Fruit fly (Drosophila melanogaster): ENCODE data around the gene CG15695.
A peak's percentile ranks its signal among the peaks of the same experiment; 100 is the strongest.

The CG15695 gene

DNA sequence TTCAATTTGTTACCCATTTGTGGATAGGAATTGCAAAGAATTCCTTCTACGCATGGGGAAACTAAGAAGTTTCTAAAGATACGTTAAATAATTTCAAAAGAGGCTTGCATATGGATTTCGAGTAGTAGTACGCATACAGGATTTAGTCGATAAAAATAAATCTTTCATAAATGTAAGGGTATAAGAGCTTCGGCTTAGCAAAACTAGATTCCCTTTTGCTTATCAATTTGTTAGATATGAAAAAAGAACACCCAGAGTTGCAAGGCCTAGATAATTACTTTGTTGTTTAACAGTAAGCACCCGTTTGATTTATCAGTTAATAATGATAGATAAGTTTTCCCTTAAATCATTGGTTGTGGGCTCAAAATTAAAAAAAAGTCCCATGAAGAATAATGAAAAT is 3.6 kb downstream of the CG15695 start (continued):
- TF ChIP-seq ERR (GFP tag; optimal IDR thresholded peaks at IDR 0.05) (no peak), PHDP (tag; optimal IDR thresholded peaks at IDR 0.05) (no peak), CG10431 (GFP tag; optimal IDR thresholded peaks at IDR 0.05) (no peak), CG32767 (GFP tag; IDR thresholded peaks at IDR 0.05) (no peak), emc (GFP tag; optimal IDR thresholded peaks at IDR 0.05) (no peak), CG9609 (GFP tag; optimal IDR thresholded peaks at IDR 0.05) (no peak), CG10209 (GFP tag; optimal IDR thresholded peaks at IDR 0.05) (no peak), CG7839 (tag; optimal IDR thresholded peaks at IDR 0.05) (peak; percentile 39), CG17912 (GFP tag; optimal IDR thresholded peaks at IDR 0.05) (no peak), p53 (GFP tag; optimal IDR thresholded peaks at IDR 0.05) (no peak), bcd (GFP tag; optimal IDR thresholded peaks at IDR 0.05) (no peak), knrl (GFP tag; IDR thresholded peaks at IDR 0.05; ENCODE audit: partially characterized antibody) (no peak), Trl (optimal IDR thresholded peaks at IDR 0.05) (no peak), Trl (GFP tag; optimal IDR thresholded peaks at IDR 0.05) (no peak), NFAT (GFP tag; IDR thresholded peaks at IDR 0.05) (no peak), gro (GFP tag; optimal IDR thresholded peaks at IDR 0.05) (no peak), so (GFP tag; IDR thresholded peaks at IDR 0.05) (no peak), CG2678 (tag; optimal IDR thresholded peaks at IDR 0.05) (peak; percentile 43), zen (tag; optimal IDR thresholded peaks at IDR 0.05) (no peak), nau (GFP tag; optimal IDR thresholded peaks at IDR 0.05) (no peak), CG18599 (GFP tag; optimal IDR thresholded peaks at IDR 0.05) (peak; percentile 19), row (GFP tag; IDR thresholded peaks at IDR 0.05) (peak; percentile 71), MESR4 (GFP tag; optimal IDR thresholded peaks at IDR 0.05) (no peak), CG12942 (GFP tag; optimal IDR thresholded peaks at IDR 0.05) (no peak), CG1529 (GFP tag; optimal IDR thresholded peaks at IDR 0.05) (no peak), sens-2 (GFP tag; IDR thresholded peaks at IDR 0.05) (no peak), CG33557 (GFP tag; optimal IDR thresholded peaks at IDR 0.05) (no peak), ro (GFP tag; IDR thresholded peaks at IDR 0.05) (no peak), CG13296 (GFP tag; optimal IDR thresholded peaks at IDR 0.05) (peak; percentile 18), gt (GFP tag; IDR thresholded peaks at IDR 0.05) (no peak), Aef1 (GFP tag; IDR thresholded peaks at IDR 0.05) (no peak), Dek (tag; optimal IDR thresholded peaks at IDR 0.05) (no peak), CG2889 (GFP tag; IDR thresholded peaks at IDR 0.05) (no peak), Blimp-1 (GFP tag; optimal IDR thresholded peaks at IDR 0.05) (no peak), CG18262 (tag; optimal IDR thresholded peaks at IDR 0.05) (peak; percentile 12), CG7556 (GFP tag; optimal IDR thresholded peaks at IDR 0.05) (no peak), GATAe (GFP tag; conservative IDR thresholded peaks at IDR 0.05) (peak; percentile 40; the same call in 1 of the 2 replicates), otp (GFP tag; IDR thresholded peaks at IDR 0.05) (no peak), Mad (GFP tag; optimal IDR thresholded peaks at IDR 0.05) (no peak), CG3407 (GFP tag; optimal IDR thresholded peaks at IDR 0.05) (no peak), CG17568 (GFP tag; optimal IDR thresholded peaks at IDR 0.05) (no peak), Ptx1 (GFP tag; IDR thresholded peaks at IDR 0.05) (0 out of 2 replicates have a peak, but pooled peaks have one; percentile 15), CG11695 (GFP tag; IDR thresholded peaks at IDR 0.05) (0 out of 3 replicates have a peak, but pooled peaks have one; percentile 42), tin (GFP tag; optimal IDR thresholded peaks at IDR 0.05) (no peak), CG8089 (GFP tag; optimal IDR thresholded peaks at IDR 0.05) (no peak), kni (GFP tag; optimal IDR thresholded peaks at IDR 0.05) (no peak), CG6854 (GFP tag; optimal IDR thresholded peaks at IDR 0.05) (no peak), Pdp1 (GFP tag; optimal IDR thresholded peaks at IDR 0.05) (peak in 1 of 2 experiments; percentile 59), CG4424 (GFP tag; optimal IDR thresholded peaks at IDR 0.05) (no peak), dmrt99B (tag; optimal IDR thresholded peaks at IDR 0.05) (peak; percentile 25), CG4707 (GFP tag; optimal IDR thresholded peaks at IDR 0.05) (no peak), dati (GFP tag; IDR thresholded peaks at IDR 0.05) (no peak)
